Worm (Caenorhabditis elegans): Measurements from ENCODE around the gene gmn-1.

DNA sequence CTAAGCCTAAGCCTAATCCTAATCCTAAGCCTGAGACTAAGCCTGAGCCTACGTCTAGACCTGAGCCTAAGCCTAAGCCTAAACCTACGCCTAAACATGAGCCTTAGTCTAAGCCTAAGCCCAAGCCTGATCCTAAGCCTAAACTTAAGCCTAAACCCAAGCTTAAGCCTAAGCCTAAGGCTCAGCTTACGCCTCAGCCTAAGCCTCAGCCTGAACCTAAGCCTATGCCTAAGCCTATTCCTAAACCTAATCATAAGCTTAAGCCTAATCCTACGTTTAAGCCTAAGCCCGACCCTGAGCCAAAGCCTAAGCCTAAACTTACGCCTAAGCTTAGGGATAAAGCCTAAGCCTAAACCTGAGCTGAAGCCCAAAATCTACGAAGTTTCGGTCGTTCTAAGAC lies 5.1 kb upstream of the gmn-1 start:
- TF ChIP-seq ama-1 (optimal IDR thresholded peaks at IDR 0.05) (no peak), ets-7 (tag; optimal IDR thresholded peaks at IDR 0.05) (no peak), tbx-11 (GFP tag; IDR thresholded peaks at IDR 0.05) (no peak), ceh-36 (tag; optimal IDR thresholded peaks at IDR 0.05) (peak; percentile 92), F13C5.2 (tag; optimal IDR thresholded peaks at IDR 0.05) (no peak)

All from whole organism, early embryonic.